Worm (Caenorhabditis elegans) whole organism, early embryonic: ENCODE measurements around the gene psf-1.

ENCODE experiments used
- B0310.2 ChIP-seq: sonication (generic microtip); optimal IDR thresholded peaks from 2 replicates; lab custom pipeline; 2016; ENCODE audit warnings: mild to moderate bottlenecking, missing genetic modification characterization, missing compliant biosample characterization
- aly-1 ChIP-seq: sonication (generic microtip); optimal IDR thresholded peaks from 2 replicates; lab custom pipeline; 2016; ENCODE audit warnings: missing genetic modification characterization, missing compliant biosample characterization
- ama-1 ChIP-seq: fragments of 150-350 bp; optimal IDR thresholded peaks from 2 replicates; lab custom pipeline; 2014
- ceh-36 ChIP-seq: sonication (generic microtip); optimal IDR thresholded peaks from 2 replicates; lab custom pipeline; 2016; ENCODE audit warnings: missing genetic modification characterization, inconsistent platforms, missing compliant biosample characterization
- ets-7 ChIP-seq: sonication (generic microtip); optimal IDR thresholded peaks from 2 replicates; lab custom pipeline; 2016; ENCODE audit warnings: missing genotype, missing genetic modification characterization, missing compliant biosample characterization
- hmbx-1 ChIP-seq: sonication (generic microtip); optimal IDR thresholded peaks from 2 replicates; lab custom pipeline; 2016; ENCODE audit warnings: mild to moderate bottlenecking, missing genetic modification characterization, missing compliant biosample characterization
- scrt-1 ChIP-seq: fragments of 200-800 bp; sonication (Bioruptor generic); IDR thresholded peaks from 2 replicates; pipeline ENCODE4 v1.3.6; 2022; ENCODE audit warnings: missing genetic modification characterization, missing compliant biosample characterization
- tbx-11 ChIP-seq: fragments of 200-800 bp; sonication (Bioruptor generic); IDR thresholded peaks from 2 replicates; pipeline ENCODE4 v1.3.6; 2022; ENCODE audit warnings: missing genetic modification characterization, missing compliant biosample characterization

DNA sequence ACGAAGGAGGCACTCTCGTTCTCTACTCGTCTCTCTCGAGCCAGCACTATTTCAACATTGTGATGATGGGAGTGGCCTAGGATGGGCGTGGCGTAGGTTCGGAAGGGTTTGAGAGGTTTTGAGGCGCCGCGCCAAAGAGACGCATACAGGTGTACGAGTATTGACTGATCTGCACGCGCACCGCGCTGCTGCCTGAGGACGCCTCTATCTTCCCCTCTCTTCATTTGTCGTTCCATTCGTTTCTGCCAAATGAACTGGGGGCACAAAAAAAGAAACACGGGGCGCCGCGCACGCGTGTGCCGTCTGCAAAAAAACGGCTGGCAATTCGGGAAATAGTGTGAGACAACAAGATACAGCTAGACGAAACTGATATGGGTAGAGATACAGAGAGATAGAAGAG is 47.5 kb downstream of the psf-1 start, which contains the start of gene lec-2:
- TF ChIP-seq ceh-36 (tag; lab: Kevin White, UChicago) (no peak), tbx-11 (GFP tag; lab: Robert Waterston, UW) (no peak), ama-1 (lab: Kevin White, UChicago) (no peak), B0310.2 (tag; lab: Kevin White, UChicago) (no peak), aly-1 (tag; lab: Kevin White, UChicago) (peak; percentile 0), scrt-1 (GFP tag; lab: Robert Waterston, UW) (no peak), ets-7 (tag; lab: Kevin White, UChicago) (no peak), hmbx-1 (tag; lab: Kevin White, UChicago) (no peak)
